Fruit fly (Drosophila melanogaster) whole organism, adult: ENCODE results near the gene CG34454.

Experiments used
- CG11617 ChIP-seq: fragments of 200-800 bp; sonication (Bioruptor generic); optimal IDR thresholded peaks from 2 replicates; lab custom pipeline; 2017; ENCODE audit warnings: mild to moderate bottlenecking, missing biosample characterization, missing genetic modification reagents, missing genetic modification characterization
- CG12768 ChIP-seq: fragments of 200-800 bp; sonication (Bioruptor generic); optimal IDR thresholded peaks from 2 replicates; lab custom pipeline; 2017; ENCODE audit warnings: missing biosample characterization, missing genetic modification characterization, mild to moderate bottlenecking, moderate library complexity, missing genetic modification reagents
- CG14711 ChIP-seq: fragments of 200-800 bp; sonication (Bioruptor generic); optimal IDR thresholded peaks from 2 replicates; lab custom pipeline; 2018; ENCODE audit warnings: missing biosample characterization, mild to moderate bottlenecking, missing genetic modification characterization, moderate library complexity
- CG1620 ChIP-seq: fragments of 200-800 bp; sonication (Bioruptor generic); optimal IDR thresholded peaks from 2 replicates; lab custom pipeline; 2016; ENCODE audit warnings: missing biosample characterization, missing genetic modification characterization
- CG33017 ChIP-seq: fragments of 200-800 bp; sonication (Bioruptor generic); optimal IDR thresholded peaks from 2 replicates; lab custom pipeline; 2018; ENCODE audit warnings: missing biosample characterization, mild to moderate bottlenecking, missing genetic modification characterization, moderate library complexity
- CG5204 ChIP-seq: fragments of 200-800 bp; sonication (Bioruptor generic); optimal IDR thresholded peaks from 2 replicates; lab custom pipeline; 2016; ENCODE audit warnings: missing biosample characterization, missing genetic modification characterization
- CG7045 ChIP-seq: fragments of 200-800 bp; sonication (Bioruptor generic); optimal IDR thresholded peaks from 2 replicates; lab custom pipeline; 2017; ENCODE audit warnings: missing biosample characterization, mild to moderate bottlenecking, missing genetic modification characterization
- CG7101 ChIP-seq: fragments of 200-800 bp; sonication (Bioruptor generic); optimal IDR thresholded peaks from 2 replicates; lab custom pipeline; 2018; ENCODE audit warnings: missing biosample characterization, mild to moderate bottlenecking, missing genetic modification characterization, moderate library complexity
- Clk ChIP-seq: fragments of 200-800 bp; sonication (Bioruptor generic); optimal IDR thresholded peaks from 2 replicates; lab custom pipeline; 2017; ENCODE audit warnings: missing biosample characterization, missing genetic modification characterization
- Crg-1 ChIP-seq: fragments of 200-800 bp; sonication (Bioruptor generic); optimal IDR thresholded peaks from 2 replicates; lab custom pipeline; 2016; ENCODE audit warnings: missing biosample characterization, missing genetic modification characterization
- Hr96 ChIP-seq: fragments of 200-800 bp; sonication (Bioruptor generic); optimal IDR thresholded peaks from 2 replicates; lab custom pipeline; 2016; ENCODE audit warnings: missing biosample characterization, missing genetic modification characterization
- Mnt ChIP-seq: fragments of 200-800 bp; sonication (Bioruptor generic); optimal IDR thresholded peaks from 2 replicates; lab custom pipeline; 2016; ENCODE audit warnings: missing biosample characterization, mild to moderate bottlenecking, missing genetic modification characterization
- bab1 ChIP-seq: fragments of 200-800 bp; sonication (Bioruptor generic); optimal IDR thresholded peaks from 3 replicates; lab custom pipeline; 2019; ENCODE audit warnings: missing biosample characterization, mild to moderate bottlenecking, missing genetic modification characterization, moderate library complexity
- cic ChIP-seq: fragments of 200-800 bp; sonication (Bioruptor generic); optimal IDR thresholded peaks from 2 replicates; lab custom pipeline; 2017; ENCODE audit warnings: missing biosample characterization, mild to moderate bottlenecking, missing genetic modification characterization, moderate library complexity
- cnc ChIP-seq, 2 experiments: fragments of >200 bp; optimal IDR thresholded peaks; 2 replicates each; lab custom pipeline; 2017
- kay ChIP-seq: fragments of 200-800 bp; sonication (Bioruptor generic); peaks from one replicate; lab custom pipeline; 2016; ENCODE audit warnings: missing biosample characterization, missing genetic modification characterization, borderline replicate concordance
- ovo ChIP-seq: fragments of 200-800 bp; sonication (Bioruptor generic); optimal IDR thresholded peaks from 2 replicates; lab custom pipeline; 2016; ENCODE audit warnings: missing biosample characterization, missing genetic modification characterization
- pad ChIP-seq: fragments of 200-800 bp; sonication (Bioruptor generic); optimal IDR thresholded peaks from 3 replicates; lab custom pipeline; 2017; ENCODE audit warnings: missing biosample characterization, missing genetic modification characterization, mild to moderate bottlenecking, moderate library complexity, missing genetic modification reagents
- tj ChIP-seq: fragments of 200-800 bp; sonication (Bioruptor generic); optimal IDR thresholded peaks from 3 replicates; lab custom pipeline; 2017; ENCODE audit warnings: missing biosample characterization, mild to moderate bottlenecking, missing genetic modification characterization, moderate library complexity
- toe ChIP-seq: fragments of 200-800 bp; sonication (Bioruptor generic); optimal IDR thresholded peaks from 2 replicates; lab custom pipeline; 2016; ENCODE audit warnings: missing biosample characterization, missing genetic modification characterization

CG34454 gene

DNA sequence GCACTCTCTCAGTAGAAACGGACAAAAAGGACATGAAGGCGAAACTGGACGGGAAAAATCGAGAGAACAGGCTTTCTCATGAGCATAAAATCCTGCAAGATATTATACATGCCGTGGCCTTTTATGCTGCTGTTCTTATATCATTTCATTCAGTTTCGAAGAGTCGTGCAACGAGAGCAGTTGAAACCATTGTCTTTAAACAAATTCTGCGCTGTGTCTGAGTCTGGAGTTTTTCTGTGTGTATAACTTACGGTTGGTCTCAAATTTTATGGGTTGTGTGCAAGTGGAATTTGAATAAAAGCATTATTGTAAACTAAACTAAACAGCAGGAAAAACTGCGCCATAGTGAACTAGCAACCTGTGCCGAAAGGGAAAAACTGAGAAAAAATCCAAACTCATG, 35.5 kb upstream of the CG34454 start:
- no peak for TF ChIP-seq tj (GFP tag; lab: Kevin White, UChicago)
- no peak for TF ChIP-seq Crg-1 (GFP tag; lab: Kevin White, UChicago)

DNA sequence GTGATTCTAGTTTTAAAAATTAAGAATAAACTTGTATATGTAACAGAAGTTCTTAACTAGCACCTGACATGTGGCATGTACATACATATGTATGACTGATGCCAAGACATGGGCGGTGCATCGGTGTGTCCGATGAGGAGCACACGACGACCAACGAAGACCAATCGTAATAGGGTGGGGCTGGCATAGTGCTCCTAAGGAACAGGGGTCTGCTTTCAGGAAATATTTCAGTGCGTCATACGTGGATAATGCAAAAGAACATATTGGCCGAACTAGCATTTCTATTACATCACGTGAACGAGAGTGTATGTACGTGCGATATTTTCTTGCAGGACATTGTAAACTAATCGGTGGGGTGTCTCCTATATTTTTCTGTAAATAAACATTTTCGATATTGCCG, 34.9 kb upstream of the CG34454 start, which contains the start of gene miple1:
Gene miple1, plus strand, starts transcription at position 217 of the 400 bp plus-strand sequence.
- TF ChIP-seq pad (GFP tag; lab: Kevin White, UChicago) (no peak), tj (GFP tag; lab: Kevin White, UChicago) (no peak), Crg-1 (GFP tag; lab: Kevin White, UChicago) (no peak), CG12768 (GFP tag; lab: Kevin White, UChicago) (no peak), CG33017 (tag; lab: Kevin White, UChicago) (no peak), toe (GFP tag; lab: Kevin White, UChicago) (no peak), CG7045 (GFP tag; lab: Kevin White, UChicago) (no peak), Mnt (no peak), cnc (optimal IDR thresholded peaks at IDR 0.05; lab: Kevin White, UChicago) (no peak), Clk (GFP tag; lab: Kevin White, UChicago) (no peak), CG5204 (GFP tag; lab: Kevin White, UChicago) (no peak), CG11617 (no peak), cic (no peak), CG1620 (no peak), Hr96 (GFP tag; lab: Kevin White, UChicago) (no peak), kay (GFP tag; lab: Kevin White, UChicago) (no peak), CG7101 (tag; lab: Kevin White, UChicago) (no peak), ovo (GFP tag; lab: Kevin White, UChicago) (no peak), CG14711 (tag; lab: Kevin White, UChicago) (no peak)

DNA sequence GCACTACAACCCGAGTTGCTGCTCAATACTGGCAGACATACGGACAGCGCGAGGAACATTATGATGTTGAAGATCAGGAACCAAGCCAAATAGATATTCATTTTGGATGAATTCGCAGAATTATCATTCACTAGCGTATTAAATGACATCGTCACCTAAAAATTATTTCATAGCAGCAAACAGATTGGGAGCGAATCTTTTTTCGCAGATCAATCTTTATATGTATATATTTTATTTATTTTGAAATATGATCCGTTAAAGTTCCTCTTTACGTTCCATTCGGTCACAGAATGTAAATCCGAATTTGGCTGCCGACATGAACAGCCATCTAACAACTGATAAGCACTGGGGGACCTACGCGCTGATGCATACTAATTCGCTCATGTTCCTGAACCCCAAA, 33.7 kb upstream of the CG34454 start, which contains the start of gene CG34263:
Gene CG34263, minus strand, starts transcription at position 101 of the 400 bp plus-strand sequence.
- TF ChIP-seq CG12768 (GFP tag; lab: Kevin White, UChicago), result no peak
- TF ChIP-seq CG7045 (GFP tag; lab: Kevin White, UChicago), result no peak
- TF ChIP-seq tj (GFP tag; lab: Kevin White, UChicago), result no peak
- no peak for TF ChIP-seq CG11617
- TF ChIP-seq Crg-1 (GFP tag; lab: Kevin White, UChicago), result no peak
- no peak for TF ChIP-seq kay (GFP tag; lab: Kevin White, UChicago)
- no peak for TF ChIP-seq toe (GFP tag; lab: Kevin White, UChicago)
- TF ChIP-seq cnc (optimal IDR thresholded peaks at IDR 0.05; lab: Kevin White, UChicago), result no peak

DNA sequence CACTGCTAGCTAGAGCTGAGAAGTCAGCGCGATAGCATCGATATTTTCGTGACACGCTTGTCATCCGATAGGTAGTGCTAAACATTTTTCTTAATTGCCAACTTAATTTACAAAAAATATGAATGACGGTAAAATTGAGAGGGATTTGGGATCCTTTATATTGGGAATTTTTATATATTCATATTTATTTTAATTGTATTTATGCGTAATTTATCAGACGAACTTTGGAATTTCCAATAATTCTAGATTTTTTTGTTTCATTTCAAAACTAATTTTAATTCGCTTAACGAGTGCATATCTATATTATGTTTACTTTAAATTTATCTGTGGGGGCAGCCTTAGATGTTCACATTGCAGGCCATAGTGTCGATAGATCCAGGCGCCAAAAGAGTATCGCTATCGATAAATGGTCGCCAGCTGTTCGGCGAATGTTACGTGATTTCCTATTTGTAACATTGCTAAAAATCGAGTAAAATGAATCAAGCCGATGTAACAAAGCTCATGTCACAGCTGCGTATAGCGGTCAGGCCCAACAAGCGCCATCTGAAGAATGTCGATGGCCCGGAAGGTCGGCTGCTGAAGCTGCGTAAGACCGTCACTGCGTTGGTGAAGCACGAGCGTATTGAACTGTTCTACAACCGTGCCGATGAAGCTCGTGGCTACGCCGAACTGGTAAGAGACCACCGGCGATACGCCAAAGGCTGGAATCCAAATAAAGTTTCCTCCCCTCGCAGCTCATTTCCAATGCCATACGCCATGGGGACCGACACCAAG, 32.4 kb upstream of the CG34454 start, which contains the start of the genes Tudor-SN and mRpL17:
Gene Tudor-SN, minus strand, starts transcription at position 3 of the 774 bp plus-strand sequence.
Gene mRpL17, plus strand, starts transcription at position 402 of the 774 bp plus-strand sequence.
- TF ChIP-seq Hr96 (GFP tag; lab: Kevin White, UChicago), result peak; percentile 42
- TF ChIP-seq Clk (GFP tag; lab: Kevin White, UChicago), result no peak
- TF ChIP-seq pad (GFP tag; lab: Kevin White, UChicago), result peak; percentile 6
- TF ChIP-seq Crg-1 (GFP tag; lab: Kevin White, UChicago), result peak; percentile 20
- no peak for TF ChIP-seq cic
- TF ChIP-seq Mnt, result peak; percentile 17
- TF ChIP-seq cnc (optimal IDR thresholded peaks at IDR 0.05; lab: Kevin White, UChicago), result no peak
- peak; percentile 26 for TF ChIP-seq tj (GFP tag; lab: Kevin White, UChicago)
- no peak for TF ChIP-seq kay (GFP tag; lab: Kevin White, UChicago)
- peak; percentile 53 for TF ChIP-seq CG7101 (tag; lab: Kevin White, UChicago)
- peak; percentile 19 for TF ChIP-seq bab1 (GFP tag; lab: Kevin White, UChicago)
- no peak for TF ChIP-seq CG12768 (GFP tag; lab: Kevin White, UChicago)
- peak; percentile 76 for TF ChIP-seq toe (GFP tag; lab: Kevin White, UChicago)
- no peak for TF ChIP-seq CG33017 (tag; lab: Kevin White, UChicago)
- peak; percentile 63 for TF ChIP-seq CG1620
- TF ChIP-seq CG11617, result peak; percentile 69
- TF ChIP-seq ovo (GFP tag; lab: Kevin White, UChicago), result peak; percentile 46
- no peak for TF ChIP-seq CG14711 (tag; lab: Kevin White, UChicago)
- TF ChIP-seq CG7045 (GFP tag; lab: Kevin White, UChicago), result no peak
- no peak for TF ChIP-seq CG5204 (GFP tag; lab: Kevin White, UChicago)

DNA sequence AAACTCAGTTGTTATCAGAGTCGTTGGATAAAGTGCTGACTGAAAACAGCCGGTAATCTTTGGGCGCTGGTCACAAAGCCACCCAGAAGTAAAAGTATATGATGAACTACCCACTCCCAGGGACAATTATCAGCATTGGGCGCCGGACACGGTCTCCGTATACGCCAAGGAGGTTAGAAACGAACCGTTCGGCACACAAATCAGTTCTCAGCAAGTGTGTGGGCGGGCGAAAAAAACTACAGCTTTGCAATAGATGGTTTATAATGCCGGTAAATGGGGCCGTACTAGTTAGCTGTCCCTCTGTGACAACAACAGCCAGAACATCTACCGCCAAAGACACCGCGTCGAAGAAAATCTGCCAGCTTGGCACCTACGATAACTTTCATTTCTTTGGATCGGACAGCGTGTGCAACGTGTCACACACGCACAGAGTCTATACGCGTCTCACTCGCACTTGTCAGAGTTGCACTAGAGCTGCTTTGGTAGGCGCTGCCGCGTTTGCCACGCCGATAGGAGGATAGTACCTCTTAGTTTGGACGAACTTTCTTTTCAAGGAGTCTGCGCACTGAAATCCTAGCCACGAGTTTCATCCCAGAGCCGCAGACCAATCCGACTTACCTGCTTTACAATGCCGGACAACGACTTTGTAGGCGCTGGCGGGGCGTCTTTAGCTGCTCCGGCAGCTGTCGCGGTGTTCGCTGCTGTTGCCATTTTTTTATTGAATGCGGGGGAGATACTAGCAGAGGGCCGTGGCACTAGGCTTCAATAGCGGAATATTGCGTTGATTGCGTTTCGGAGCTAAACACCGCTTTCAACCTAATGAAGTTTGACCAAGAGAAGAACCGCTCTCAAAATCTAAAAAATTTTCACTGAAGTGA, 31.6 kb upstream of the CG34454 start:
- TF ChIP-seq Mnt, result peak; percentile 48
- TF ChIP-seq kay (GFP tag; lab: Kevin White, UChicago), result no peak
- no peak for TF ChIP-seq CG1620
- no peak for TF ChIP-seq tj (GFP tag; lab: Kevin White, UChicago)
